Fruit fly (Drosophila melanogaster) S2 (cell line): ENCODE results near the gene escl.

ENCODE experiments used
- CG8478 ChIP-seq: fragments of >200 bp; optimal IDR thresholded peaks from 2 replicates; lab custom pipeline; 2018
- CTCF ChIP-seq, 2 experiments: fragments of >200 bp; optimal IDR thresholded peaks; 2 replicates each; lab custom pipeline; 2018

The escl gene

DNA sequence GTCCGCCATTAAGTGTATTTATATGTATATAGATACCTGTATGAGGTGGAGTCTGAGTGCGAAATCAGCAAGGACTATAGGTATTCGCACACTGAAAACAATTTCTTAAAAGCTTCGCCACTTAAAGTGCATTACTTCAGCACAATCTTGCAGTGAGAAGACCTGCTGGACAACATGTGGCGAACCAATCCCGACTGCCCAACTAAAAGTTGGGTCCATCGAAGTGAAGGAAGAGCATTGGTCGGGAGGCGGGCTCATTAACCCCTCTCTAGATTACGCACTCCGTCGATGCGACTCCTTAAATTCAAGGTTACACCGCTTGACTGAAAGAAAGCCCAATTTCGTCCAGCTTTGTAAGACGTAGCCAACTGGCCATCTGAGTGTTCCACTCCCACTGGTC is 22.5 kb downstream of the escl start:
- TF ChIP-seq CTCF (optimal IDR thresholded peaks at IDR 0.05; lab: Kevin White, UChicago), result no peak
- no peak for TF ChIP-seq CG8478 (lab: Kevin White, UChicago)

DNA sequence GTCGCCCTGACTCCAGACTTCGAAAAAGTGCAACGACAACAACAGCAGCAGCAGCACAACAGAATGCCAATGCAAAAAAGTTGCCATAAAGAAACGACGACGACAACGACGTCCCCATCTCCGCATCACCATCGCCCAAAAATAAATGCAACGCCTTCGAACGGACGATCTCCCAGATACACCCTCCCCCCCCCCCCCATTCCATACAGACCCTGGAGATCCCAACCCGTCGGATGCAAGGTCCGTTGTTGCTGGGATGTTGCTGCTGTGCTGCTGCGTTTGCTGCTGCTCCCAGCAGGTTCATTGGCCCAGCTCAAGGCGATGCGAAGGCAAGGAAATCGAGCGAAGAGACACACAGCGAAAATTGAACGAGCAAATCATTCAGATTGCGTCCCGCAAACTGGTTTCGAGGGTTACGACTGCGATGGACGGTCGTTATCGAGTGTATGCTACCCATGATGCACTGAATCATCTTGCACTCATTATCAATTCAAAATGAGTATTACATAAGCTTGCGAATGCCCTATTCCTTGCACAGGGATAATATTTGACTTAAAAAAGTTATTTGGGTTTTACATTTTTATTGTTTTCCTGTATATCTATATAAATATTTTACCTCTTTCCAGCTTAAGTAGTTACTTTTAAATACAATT is 23.1 kb downstream of the escl start:
- TF ChIP-seq CTCF (optimal IDR thresholded peaks at IDR 0.05; lab: Kevin White, UChicago) (no peak), CG8478 (lab: Kevin White, UChicago) (no peak)

- TF ChIP-seq CG8478 (lab: Kevin White, UChicago) (no peak), CTCF (optimal IDR thresholded peaks at IDR 0.05; lab: Kevin White, UChicago) (no peak)
Observed at dm6 chr2L:12020735-12021134, 30.0 kb downstream of the escl start, which contains the start of gene Wdr81. Wdr81 (minus strand) TSS chr2L:12020960.

DNA sequence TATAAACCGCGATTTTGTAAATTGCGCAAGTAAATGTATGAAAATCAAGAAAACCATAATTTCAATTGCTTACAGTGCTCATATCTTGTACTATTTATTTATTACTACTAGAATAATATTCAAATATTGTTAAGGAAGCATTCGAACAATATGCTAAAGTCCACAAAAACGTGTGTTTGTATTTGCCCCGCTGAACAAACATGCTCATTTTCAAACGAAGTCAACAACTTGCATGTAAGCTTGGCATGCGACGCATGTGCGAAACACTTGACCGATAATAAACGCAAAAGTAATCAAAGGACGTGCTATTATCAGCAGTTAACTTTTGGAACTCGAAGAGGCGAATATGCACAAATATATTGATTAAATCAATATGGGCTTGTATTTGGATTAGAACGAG is 30.5 kb downstream of the escl start:
- no peak for TF ChIP-seq CTCF (optimal IDR thresholded peaks at IDR 0.05; lab: Kevin White, UChicago)
- no peak for TF ChIP-seq CG8478 (lab: Kevin White, UChicago)

- TF ChIP-seq CG8478 (lab: Kevin White, UChicago) (no peak), CTCF (optimal IDR thresholded peaks at IDR 0.05; lab: Kevin White, UChicago) (no peak)
Observed at dm6 chr2L:12024104-12024503, 33.4 kb downstream of the escl start.

DNA sequence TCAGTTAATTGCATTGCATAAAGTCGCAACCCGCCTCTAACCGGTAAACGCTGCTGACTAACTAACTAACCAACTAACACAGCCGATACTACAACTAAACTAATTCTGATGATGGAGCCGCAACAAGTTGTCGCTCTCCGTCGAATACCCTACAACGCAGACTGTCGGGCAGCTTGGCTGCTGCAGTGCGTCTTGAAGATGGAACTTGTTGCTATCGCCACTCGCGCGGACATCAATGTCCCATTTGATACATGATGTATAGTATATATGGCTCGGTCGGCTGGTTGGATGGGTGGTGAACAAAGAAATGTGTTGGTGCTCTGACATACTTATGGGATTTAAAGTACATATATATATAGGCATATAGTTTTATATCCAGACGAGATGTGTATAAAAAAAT is 34.8 kb downstream of the escl start:
- no peak for TF ChIP-seq CG8478 (lab: Kevin White, UChicago)
- no peak for TF ChIP-seq CTCF (optimal IDR thresholded peaks at IDR 0.05; lab: Kevin White, UChicago)

DNA sequence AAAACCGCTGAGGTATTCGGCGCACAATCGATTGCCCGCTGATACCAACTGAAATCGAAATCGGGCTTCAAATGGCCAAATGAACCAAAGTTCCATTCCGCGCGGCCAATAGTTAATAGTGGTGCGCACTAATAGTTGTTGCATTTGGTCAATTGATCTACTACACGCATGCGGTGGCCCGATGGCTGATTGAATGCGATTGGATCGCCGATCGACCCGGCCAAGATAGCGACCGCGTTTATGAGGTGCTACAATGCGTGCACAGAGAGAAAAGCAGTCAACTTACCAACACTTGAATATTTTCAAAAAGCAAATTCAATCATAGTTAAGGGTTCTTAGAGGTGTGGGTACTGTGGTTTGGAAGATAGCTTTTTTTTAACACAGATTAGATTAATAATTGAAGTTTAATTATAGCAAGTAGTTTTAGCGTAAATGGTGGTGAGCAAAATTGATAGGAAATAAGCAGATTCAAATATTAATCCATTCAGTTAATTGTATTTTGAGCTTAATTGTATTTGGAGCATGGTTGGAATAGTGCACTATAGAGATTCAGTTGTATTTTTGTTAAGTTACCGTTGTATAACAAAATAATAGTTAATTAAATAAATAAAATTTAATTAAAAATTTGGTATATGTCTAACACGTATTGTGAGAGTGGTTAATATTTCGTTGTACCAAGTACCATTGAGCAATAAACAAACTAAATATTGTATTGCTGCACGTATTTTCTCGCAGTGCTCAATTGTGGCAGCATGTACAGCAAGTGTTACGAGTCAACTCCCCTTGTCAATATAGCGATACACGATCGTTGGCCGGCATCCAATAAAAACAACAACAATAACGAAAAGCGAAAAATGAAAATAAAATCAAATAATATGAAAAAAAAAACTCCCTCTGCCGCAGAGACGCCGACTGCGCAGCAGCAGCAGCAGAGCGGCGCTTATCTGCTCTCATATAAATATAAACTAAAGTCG is 36.0 kb downstream of the escl start:
- TF ChIP-seq CG8478 (lab: Kevin White, UChicago), result no peak
- no peak for TF ChIP-seq CTCF (optimal IDR thresholded peaks at IDR 0.05; lab: Kevin White, UChicago)

- TF ChIP-seq CTCF (optimal IDR thresholded peaks at IDR 0.05; lab: Kevin White, UChicago) (no peak), CG8478 (lab: Kevin White, UChicago) (no peak)
Observed at dm6 chr2L:12027435-12027834, 36.7 kb downstream of the escl start, which contains the start of gene dmGlut. dmGlut (plus strand) TSS chr2L:12027438.

- TF ChIP-seq CTCF (optimal IDR thresholded peaks at IDR 0.05; lab: Kevin White, UChicago) (no peak), CG8478 (lab: Kevin White, UChicago) (no peak)
Observed at dm6 chr2L:12028102-12028501, 37.4 kb downstream of the escl start.

- TF ChIP-seq CG8478 (lab: Kevin White, UChicago) (no peak), CTCF (optimal IDR thresholded peaks at IDR 0.05; lab: Kevin White, UChicago) (no peak)
Observed at dm6 chr2L:12028808-12029207, 38.1 kb downstream of the escl start.

- TF ChIP-seq CTCF (optimal IDR thresholded peaks at IDR 0.05; lab: Kevin White, UChicago), result no peak
Observed at dm6 chr2L:12029594-12030197, 39.0 kb downstream of the escl start.

- TF ChIP-seq CG8478 (lab: Kevin White, UChicago), result no peak
- TF ChIP-seq CTCF (optimal IDR thresholded peaks at IDR 0.05; lab: Kevin White, UChicago), result no peak
Observed at dm6 chr2L:12030552-12031131, 39.9 kb downstream of the escl start.

dm6 chr2L:12033890-12034289 is 43.2 kb downstream of the escl start, which contains the start of gene CG18788:
CG18788 (plus strand) TSS chr2L:12034190.
- no peak for TF ChIP-seq CTCF (optimal IDR thresholded peaks at IDR 0.05; lab: Kevin White, UChicago)
- no peak for TF ChIP-seq CG8478 (lab: Kevin White, UChicago)

dm6 chr2L:12038177-12038581 is 47.5 kb downstream of the escl start, which contains the start of gene Tom70:
Tom70 (minus strand) TSS chr2L:12038511.
- TF ChIP-seq CG8478 (lab: Kevin White, UChicago), result no peak
